Fruit fly (Drosophila melanogaster): ENCODE results near the gene CG6576.

Gene CG6576

DNA sequence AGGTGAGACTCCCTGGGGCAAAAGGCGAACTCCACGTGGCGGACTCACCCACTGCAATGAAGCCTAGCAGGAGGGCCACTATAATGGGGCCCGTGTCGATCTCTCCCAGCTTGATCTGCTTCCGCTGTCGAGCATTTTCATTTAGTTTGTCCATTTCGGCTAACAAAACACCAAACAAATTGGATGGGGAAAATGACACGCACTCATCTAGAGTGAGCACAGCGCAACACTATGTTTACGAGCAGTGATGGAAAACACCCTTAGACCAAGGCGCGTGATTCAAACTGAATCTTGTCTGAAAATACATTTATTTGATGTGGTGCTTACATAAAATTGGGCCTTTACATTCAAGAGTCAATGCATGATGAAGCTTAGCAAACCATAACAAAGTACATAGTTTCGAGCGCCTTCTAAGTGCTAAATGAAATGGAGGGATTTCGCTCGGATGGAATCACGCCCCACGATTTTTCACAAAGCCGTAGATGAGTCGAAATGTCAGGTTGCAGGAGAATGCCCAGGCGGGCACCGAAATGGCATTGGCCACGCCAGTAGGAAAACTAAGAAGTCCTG lies 35.7 kb upstream of the CG6576 start, which contains the start of gene SrpRbeta (continued):
- TF ChIP-seq CG1621 (tag; optimal IDR thresholded peaks at IDR 0.05) (no peak), CG6163 (GFP tag; IDR thresholded peaks at IDR 0.05) (no peak), topi (GFP tag; optimal IDR thresholded peaks at IDR 0.05) (peak; percentile 49), fkh (GFP tag; optimal IDR thresholded peaks at IDR 0.05) (no peak), Ets21C (GFP tag; optimal IDR thresholded peaks at IDR 0.05) (no peak), CG31627 (GFP tag; optimal IDR thresholded peaks at IDR 0.05) (peak; percentile 12), CG8319 (GFP tag; optimal IDR thresholded peaks at IDR 0.05) (no peak), CG4318 (GFP tag; optimal IDR thresholded peaks at IDR 0.05) (no peak), achi (GFP tag; optimal IDR thresholded peaks at IDR 0.05) (peak; percentile 26), esn (GFP tag; optimal IDR thresholded peaks at IDR 0.05) (peak; percentile 59), CG8632 (GFP tag; optimal IDR thresholded peaks at IDR 0.05) (no peak), CG11294 (GFP tag; IDR thresholded peaks at IDR 0.05) (no peak), Sox102F (GFP tag; optimal IDR thresholded peaks at IDR 0.05) (no peak), Lpt (GFP tag; optimal IDR thresholded peaks at IDR 0.05) (no peak), Sox14 (GFP tag; optimal IDR thresholded peaks at IDR 0.05) (peak; percentile 11), OdsH (GFP tag; optimal IDR thresholded peaks at IDR 0.05) (no peak), eg (GFP tag; IDR thresholded peaks at IDR 0.05) (peak; percentile 22; the same call in 1 of the 3 replicates), Hr4 (GFP tag; optimal IDR thresholded peaks at IDR 0.05) (no peak), lz (GFP tag; optimal IDR thresholded peaks at IDR 0.05) (peak; percentile 40), Ets96B (tag; optimal IDR thresholded peaks at IDR 0.05) (no peak), Eip93F (GFP tag; optimal IDR thresholded peaks at IDR 0.05) (no peak), CG6854 (GFP tag; optimal IDR thresholded peaks at IDR 0.05) (no peak), Hr39 (GFP tag; optimal IDR thresholded peaks at IDR 0.05) (no peak), fd59A (GFP tag; optimal IDR thresholded peaks at IDR 0.05) (no peak), net (GFP tag; optimal IDR thresholded peaks at IDR 0.05) (no peak), Smox (GFP tag; optimal IDR thresholded peaks at IDR 0.05) (no peak), dsx (GFP tag; optimal IDR thresholded peaks at IDR 0.05; ENCODE audit: poor library complexity, severe bottlenecking) (no peak), dac (GFP tag; optimal IDR thresholded peaks at IDR 0.05) (no peak), CG7368 (GFP tag; optimal IDR thresholded peaks at IDR 0.05) (no peak), Met (GFP tag; optimal IDR thresholded peaks at IDR 0.05) (no peak), pdm3 (GFP tag; optimal IDR thresholded peaks at IDR 0.05) (no peak), CG34406 (GFP tag; optimal IDR thresholded peaks at IDR 0.05) (no peak), CG11902 (GFP tag; optimal IDR thresholded peaks at IDR 0.05) (no peak), CG3919 (GFP tag; optimal IDR thresholded peaks at IDR 0.05) (peak; percentile 49)

DNA sequence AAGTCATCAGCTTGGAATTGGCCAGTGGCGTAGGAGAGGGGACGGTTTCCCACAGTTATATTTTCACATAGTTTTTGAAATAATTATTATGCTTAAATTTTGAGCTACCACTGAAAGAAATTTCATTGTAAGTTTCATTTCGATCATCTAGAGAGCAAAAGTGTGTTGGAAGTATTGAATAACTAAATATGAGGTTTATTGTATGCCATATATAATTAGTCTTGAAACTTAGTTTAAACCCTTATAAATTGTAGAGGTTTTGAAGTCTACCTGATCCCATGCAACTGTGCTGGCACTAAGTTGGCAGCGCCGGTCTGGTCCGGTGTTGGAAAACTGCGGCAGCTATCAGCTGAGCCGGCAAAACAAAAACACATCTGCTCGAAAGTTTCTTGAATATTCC lies 34.6 kb upstream of the CG6576 start, which contains the start of the genes CG32022 and CG6511:
CG32022 (minus strand) TSS at position 128 of the 400 bp plus-strand sequence.
CG6511 (plus strand) TSS at position 180 of the 400 bp plus-strand sequence.
- TF ChIP-seq acj6 (GFP tag; optimal IDR thresholded peaks at IDR 0.05) (peak; percentile 99), CG3032 (tag; optimal IDR thresholded peaks at IDR 0.05) (peak; percentile 99), Ets21C (GFP tag; optimal IDR thresholded peaks at IDR 0.05) (peak; percentile 98), CG6792 (GFP tag; optimal IDR thresholded peaks at IDR 0.05) (peak; percentile 97), CG15336 (GFP tag; IDR thresholded peaks at IDR 0.05) (peak; percentile 95), dac (GFP tag; optimal IDR thresholded peaks at IDR 0.05) (peak; percentile 98), CG11294 (GFP tag; IDR thresholded peaks at IDR 0.05) (peak; percentile 96), lz (GFP tag; optimal IDR thresholded peaks at IDR 0.05) (peak; percentile 99), CG8632 (GFP tag; optimal IDR thresholded peaks at IDR 0.05) (peak; percentile 97), CG34406 (GFP tag; optimal IDR thresholded peaks at IDR 0.05) (peak; percentile 98), Blimp-1 (GFP tag; optimal IDR thresholded peaks at IDR 0.05) (peak; percentile 91), net (GFP tag; optimal IDR thresholded peaks at IDR 0.05) (peak; percentile 96), Lpt (GFP tag; optimal IDR thresholded peaks at IDR 0.05) (peak; percentile 95), svp (GFP tag) (peak; percentile 99), Sox15 (GFP tag; optimal IDR thresholded peaks at IDR 0.05) (peak; percentile 99), Hr38 (GFP tag; optimal IDR thresholded peaks at IDR 0.05) (peak; percentile 82), OdsH (GFP tag; optimal IDR thresholded peaks at IDR 0.05) (peak; percentile 99), CG16779 (tag; optimal IDR thresholded peaks at IDR 0.05) (peak; percentile 91), CG10631 (GFP tag; optimal IDR thresholded peaks at IDR 0.05) (peak; percentile 99), spab (GFP tag; optimal IDR thresholded peaks at IDR 0.05) (peak; percentile 95), Sox102F (GFP tag; optimal IDR thresholded peaks at IDR 0.05) (peak; percentile 97), Sox14 (GFP tag; optimal IDR thresholded peaks at IDR 0.05) (peak; percentile 99), CG11762 (GFP tag; optimal IDR thresholded peaks at IDR 0.05; ENCODE audit: insufficient read depth) (peak; percentile 97), Smox (GFP tag; optimal IDR thresholded peaks at IDR 0.05) (peak; percentile 97), esn (GFP tag; optimal IDR thresholded peaks at IDR 0.05) (peak; percentile 99), Eip78C (GFP tag) (peak; percentile 99), Hr4 (GFP tag; optimal IDR thresholded peaks at IDR 0.05) (peak; percentile 99), Eip93F (GFP tag; optimal IDR thresholded peaks at IDR 0.05) (peak; percentile 81), pdm3 (GFP tag; optimal IDR thresholded peaks at IDR 0.05) (peak; percentile 99), CG6808 (GFP tag; optimal IDR thresholded peaks at IDR 0.05) (peak; percentile 95), eg (GFP tag; IDR thresholded peaks at IDR 0.05) (peak; percentile 96), topi (GFP tag; optimal IDR thresholded peaks at IDR 0.05) (peak; percentile 98)
